Fruit fly (Drosophila melanogaster): Measurements from ENCODE around the gene CG14331.

CG14331 gene

dm6 chr3R:17417167-17417566, 23.4 kb downstream of the CG14331 start, which contains the start of gene CG33333:
CG33333 (plus strand) TSS chr3R:17417467.
- TF ChIP-seq net (GFP tag; optimal IDR thresholded peaks at IDR 0.05) (no peak), topi (GFP tag; optimal IDR thresholded peaks at IDR 0.05) (no peak), cyc (GFP tag; optimal IDR thresholded peaks at IDR 0.05) (no peak), Eip75B (GFP tag; optimal IDR thresholded peaks at IDR 0.05) (no peak), CG15336 (GFP tag; IDR thresholded peaks at IDR 0.05) (no peak), CG7368 (GFP tag; optimal IDR thresholded peaks at IDR 0.05) (no peak), CG3032 (tag; optimal IDR thresholded peaks at IDR 0.05) (no peak), CG4318 (GFP tag; optimal IDR thresholded peaks at IDR 0.05) (no peak), ss (GFP tag; optimal IDR thresholded peaks at IDR 0.05) (no peak), fd59A (GFP tag; optimal IDR thresholded peaks at IDR 0.05) (no peak), Hr38 (GFP tag; optimal IDR thresholded peaks at IDR 0.05) (no peak), eg (GFP tag; IDR thresholded peaks at IDR 0.05) (no peak), CG1621 (tag; optimal IDR thresholded peaks at IDR 0.05) (no peak), CG8319 (GFP tag; optimal IDR thresholded peaks at IDR 0.05) (no peak), CG34406 (GFP tag; optimal IDR thresholded peaks at IDR 0.05) (no peak)

- no peak for TF ChIP-seq CG11902 (GFP tag; optimal IDR thresholded peaks at IDR 0.05)
- peak; percentile 18 for TF ChIP-seq svp (GFP tag)
- TF ChIP-seq CG15336 (GFP tag; IDR thresholded peaks at IDR 0.05) = no peak
Measured at dm6 chr3R:17415439-17415838, 25.1 kb downstream of the CG14331 start, which contains the start of gene CG5866. CG5866 (plus strand) TSS chr3R:17415739.

dm6 chr3R:17413601-17414000, 26.9 kb downstream of the CG14331 start, which contains the start of gene CG42822:
CG42822 (plus strand) TSS chr3R:17413901.
- peak; percentile 6 for TF ChIP-seq svp (GFP tag)
- TF ChIP-seq Eip78C (GFP tag) = no peak

- no peak for TF ChIP-seq svp (GFP tag)
- no peak for TF ChIP-seq CG6792 (GFP tag; optimal IDR thresholded peaks at IDR 0.05)
- no peak for TF ChIP-seq Sox15 (GFP tag; optimal IDR thresholded peaks at IDR 0.05)
- TF ChIP-seq Smox (GFP tag; optimal IDR thresholded peaks at IDR 0.05) = no peak
- TF ChIP-seq CG6276 (GFP tag; optimal IDR thresholded peaks at IDR 0.05) = no peak
- no peak for TF ChIP-seq Gug (GFP tag; IDR thresholded peaks at IDR 0.05)
- TF ChIP-seq CG8119 (GFP tag; IDR thresholded peaks at IDR 0.05) = no peak
- TF ChIP-seq Ets21C (GFP tag; optimal IDR thresholded peaks at IDR 0.05) = no peak
- no peak for TF ChIP-seq Lpt (GFP tag; optimal IDR thresholded peaks at IDR 0.05)
- TF ChIP-seq fd59A (GFP tag; optimal IDR thresholded peaks at IDR 0.05) = no peak
Measured at dm6 chr3R:17412458-17413127, 27.9 kb downstream of the CG14331 start, which contains the start of gene CG42821. CG42821 (plus strand) TSS chr3R:17413077.

- no peak for TF ChIP-seq Lpt (GFP tag; optimal IDR thresholded peaks at IDR 0.05)
- TF ChIP-seq cyc (GFP tag; optimal IDR thresholded peaks at IDR 0.05) = no peak
- no peak for TF ChIP-seq achi (GFP tag; optimal IDR thresholded peaks at IDR 0.05)
- TF ChIP-seq CG31627 (GFP tag; optimal IDR thresholded peaks at IDR 0.05) = no peak
- no peak for TF ChIP-seq acj6 (GFP tag; optimal IDR thresholded peaks at IDR 0.05)
- TF ChIP-seq vri (GFP tag; optimal IDR thresholded peaks at IDR 0.05) = no peak
- no peak for TF ChIP-seq CG32006 (GFP tag; optimal IDR thresholded peaks at IDR 0.05)
- TF ChIP-seq Sox102F (GFP tag; optimal IDR thresholded peaks at IDR 0.05) = no peak
- TF ChIP-seq CG15336 (GFP tag; IDR thresholded peaks at IDR 0.05) = no peak
- TF ChIP-seq CG7368 (GFP tag; optimal IDR thresholded peaks at IDR 0.05) = no peak
- no peak for TF ChIP-seq dac (GFP tag; optimal IDR thresholded peaks at IDR 0.05)
- no peak for TF ChIP-seq CG3919 (GFP tag; optimal IDR thresholded peaks at IDR 0.05)
- no peak for TF ChIP-seq fd59A (GFP tag; optimal IDR thresholded peaks at IDR 0.05)
- no peak for TF ChIP-seq eg (GFP tag; IDR thresholded peaks at IDR 0.05)
- no peak for TF ChIP-seq esn (GFP tag; optimal IDR thresholded peaks at IDR 0.05)
- TF ChIP-seq topi (GFP tag; optimal IDR thresholded peaks at IDR 0.05) = no peak
- TF ChIP-seq salr (GFP tag; optimal IDR thresholded peaks at IDR 0.05) = no peak
- TF ChIP-seq CG6808 (GFP tag; optimal IDR thresholded peaks at IDR 0.05) = no peak
- TF ChIP-seq lz (GFP tag; optimal IDR thresholded peaks at IDR 0.05) = no peak
- TF ChIP-seq CG3032 (tag; optimal IDR thresholded peaks at IDR 0.05) = no peak
Measured at dm6 chr3R:17410808-17411207, 29.7 kb downstream of the CG14331 start, which contains the start of gene CG5863. CG5863 (plus strand) TSS chr3R:17411108.
